Worm (Caenorhabditis elegans) whole organism, L2 larva: Measurements from ENCODE around the gene C30F2.4.

Experiments used
- C34F6.9 ChIP-seq: fragments of 150-350 bp; optimal IDR thresholded peaks from 2 replicates; lab custom pipeline; 2014; ENCODE audit warnings: missing biosample characterization, missing genetic modification characterization
- F13H6.1 ChIP-seq: sonication (generic microtip); optimal IDR thresholded peaks from 2 replicates; lab custom pipeline; 2016; ENCODE audit warnings: missing genetic modification characterization, missing compliant biosample characterization
- ama-1 ChIP-seq: fragments of 150-350 bp; optimal IDR thresholded peaks from 2 replicates; lab custom pipeline; 2018; ENCODE audit warnings: inconsistent platforms
- blmp-1 ChIP-seq: sonication (generic microtip); optimal IDR thresholded peaks from 2 replicates; lab custom pipeline; 2017; ENCODE audit warnings: missing genetic modification characterization, mild to moderate bottlenecking, missing compliant biosample characterization, antibody characterized with exemption, moderate library complexity; ENCODE audit not compliant: insufficient read depth
- ceh-82 ChIP-seq: fragments of 150-350 bp; optimal IDR thresholded peaks from 2 replicates; lab custom pipeline; 2014; ENCODE audit warnings: missing biosample characterization, missing genetic modification characterization
- crh-2 ChIP-seq: sonication (generic microtip); optimal IDR thresholded peaks from 2 replicates; lab custom pipeline; 2017; ENCODE audit warnings: missing biosample characterization, missing genetic modification characterization
- egl-27 ChIP-seq: sonication (generic microtip); optimal IDR thresholded peaks from 3 replicates; lab custom pipeline; 2017; ENCODE audit warnings: missing biosample characterization, missing genetic modification reagents, missing genetic modification characterization
- fos-1 ChIP-seq: fragments of 150-350 bp; optimal IDR thresholded peaks from 2 replicates; lab custom pipeline; 2014; ENCODE audit warnings: missing biosample characterization, missing genetic modification characterization
- gmeb-1 ChIP-seq: fragments of 150-350 bp; optimal IDR thresholded peaks from 2 replicates; lab custom pipeline; 2014; ENCODE audit warnings: missing biosample characterization, missing genetic modification characterization
- lin-11 ChIP-seq: fragments of 150-350 bp; sonication (generic microtip); optimal IDR thresholded peaks from 2 replicates; lab custom pipeline; 2014; ENCODE audit warnings: missing biosample characterization, missing genetic modification characterization, inconsistent platforms, mixed read lengths
- lsy-2 ChIP-seq, 2 experiments: fragments of 150-350 bp in 1 of 2; sonication (generic microtip) in 1 of 2; optimal IDR thresholded peaks; 2 replicates each; lab custom pipeline; 2014 to 2017; ENCODE audit warnings: missing biosample characterization in 2 of 2, missing genetic modification characterization in 2 of 2
- mbf-1 ChIP-seq: sonication (generic microtip); optimal IDR thresholded peaks from 2 replicates; lab custom pipeline; 2017; ENCODE audit warnings: missing biosample characterization, missing genetic modification characterization
- nhr-11 ChIP-seq: fragments of 150-350 bp; optimal IDR thresholded peaks from 2 replicates; lab custom pipeline; 2014; ENCODE audit warnings: missing biosample characterization, missing genetic modification characterization
- nhr-12 ChIP-seq: fragments of 150-350 bp; optimal IDR thresholded peaks from 2 replicates; lab custom pipeline; 2014; ENCODE audit warnings: missing biosample characterization, missing genetic modification characterization
- nhr-129 ChIP-seq: fragments of 150-350 bp; optimal IDR thresholded peaks from 2 replicates; lab custom pipeline; 2014; ENCODE audit warnings: missing biosample characterization, missing genetic modification characterization
- nhr-237 ChIP-seq: fragments of 150-350 bp; optimal IDR thresholded peaks from 2 replicates; lab custom pipeline; 2014; ENCODE audit warnings: missing biosample characterization, missing genetic modification characterization
- nhr-25 ChIP-seq: fragments of 150-350 bp; sonication (generic microtip); optimal IDR thresholded peaks from 3 replicates; lab custom pipeline; 2014; ENCODE audit warnings: missing biosample characterization, missing genetic modification characterization
- sem-4 ChIP-seq: fragments of 150-350 bp; optimal IDR thresholded peaks from 2 replicates; lab custom pipeline; 2014; ENCODE audit warnings: missing biosample characterization, missing genetic modification reagents, missing genetic modification characterization
- sma-9 ChIP-seq, 2 experiments: fragments of 150-350 bp in 1 of 2; sonication (generic microtip) in 1 of 2; optimal IDR thresholded peaks; 2 replicates each; lab custom pipeline; 2014 to 2016; ENCODE audit warnings: missing genetic modification characterization in 2 of 2, mild to moderate bottlenecking in 1 of 2, missing biosample characterization in 1 of 2, missing compliant biosample characterization in 1 of 2, missing genetic modification reagents in 1 of 2, moderate library complexity in 1 of 2
- ztf-1 ChIP-seq: fragments of 200-800 bp; sonication (Bioruptor generic); conservative IDR thresholded peaks from 2 replicates; pipeline ENCODE4 v1.3.6; 2022; ENCODE audit warnings: missing genetic modification characterization, missing compliant biosample characterization

Gene C30F2.4

ce11 chrX:16040207-16040716 is 36.1 kb downstream of the C30F2.4 start, which contains the start of gene B0395.3:
TSS of gene B0395.3 (minus strand) at chrX:16040257.
- peak; percentile 62 for TF ChIP-seq F13H6.1
- peak; percentile 54 for TF ChIP-seq sma-9 (GFP tag; optimal IDR thresholded peaks at IDR 0.05; lab: Kevin White, UChicago)
- TF ChIP-seq sma-9 (tag; optimal IDR thresholded peaks at IDR 0.05; lab: Kevin White, UChicago): no peak
- TF ChIP-seq fos-1 (tag; lab: Kevin White, UChicago): peak; percentile 39
- no peak for TF ChIP-seq nhr-11 (tag; lab: Kevin White, UChicago)
- peak; percentile 22 for TF ChIP-seq crh-2 (tag; lab: Kevin White, UChicago)
- TF ChIP-seq lsy-2 (tag; optimal IDR thresholded peaks at IDR 0.05; lab: Kevin White, UChicago): peak in 1 of 2 experiments; percentile 28
- no peak for TF ChIP-seq ama-1 (lab: Kevin White, UChicago)
- peak; percentile 66 for TF ChIP-seq nhr-129 (tag; lab: Kevin White, UChicago)
- peak; percentile 0 for TF ChIP-seq egl-27 (tag; lab: Kevin White, UChicago)
- TF ChIP-seq C34F6.9: peak; percentile 25
- TF ChIP-seq ztf-1 (GFP tag; lab: Robert Waterston, UW): no peak
- TF ChIP-seq nhr-25: peak; percentile 49
- no peak for TF ChIP-seq gmeb-1 (tag; lab: Kevin White, UChicago)
- TF ChIP-seq lin-11: peak; percentile 13
- TF ChIP-seq blmp-1: peak; percentile 61
- no peak for TF ChIP-seq nhr-12
- TF ChIP-seq sem-4 (tag; lab: Kevin White, UChicago): no peak
- TF ChIP-seq, all 48 proteins: peak for 11

ce11 chrX:16039173-16039572 is 37.2 kb downstream of the C30F2.4 start:
- peak; percentile 5 for TF ChIP-seq fos-1 (tag; lab: Kevin White, UChicago)
- no peak for TF ChIP-seq ceh-82
- TF ChIP-seq blmp-1: no peak

ce11 chrX:16030506-16030905 is 45.9 kb downstream of the C30F2.4 start, which contains the start of gene mboa-1:
TSS of gene mboa-1 (plus strand) at chrX:16030806.
- TF ChIP-seq crh-2 (tag; lab: Kevin White, UChicago) (no peak), nhr-25 (no peak), mbf-1 (tag; lab: Kevin White, UChicago) (no peak), nhr-237 (no peak)
- TF ChIP-seq, all 48 proteins: peak for 0

- TF ChIP-seq ceh-82: no peak
These were observed 47.4 kb downstream of the C30F2.4 start for ce11 chrX:16028980-16029379.
